Fruit fly (Drosophila melanogaster): Measurements from ENCODE around the gene Tgi.

Gene Tgi

DNA sequence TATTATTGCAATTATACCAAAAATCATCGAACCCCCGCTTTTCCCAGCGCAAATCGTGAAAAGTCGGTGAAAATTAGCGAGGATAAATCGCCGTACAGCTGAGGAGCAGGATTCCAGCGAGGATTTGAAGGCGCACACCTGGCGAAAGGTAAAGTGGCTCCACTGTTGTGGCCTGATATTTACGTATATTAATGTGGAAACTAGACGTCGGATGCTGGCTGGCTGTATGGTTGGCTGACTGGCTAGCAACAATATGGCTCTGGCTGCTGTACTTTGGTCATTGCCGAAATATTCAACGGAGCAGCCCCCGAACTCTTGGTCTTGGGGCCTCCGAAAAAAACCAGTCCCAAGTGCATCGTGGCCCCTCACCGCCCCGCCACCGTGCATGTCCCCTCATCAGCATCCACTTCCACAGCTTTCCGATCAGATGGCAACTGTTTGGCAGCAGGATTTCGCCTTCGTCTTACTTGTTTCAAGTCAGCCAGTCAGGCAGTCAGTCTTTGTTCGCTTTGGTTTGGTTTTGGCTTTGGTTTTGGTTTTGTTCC lies 335 bp downstream of the Tgi start (continued):
- TF ChIP-seq Hr51 (GFP tag; optimal IDR thresholded peaks at IDR 0.05) (no peak), phol (tag; optimal IDR thresholded peaks at IDR 0.05) (no peak), CG18599 (GFP tag; optimal IDR thresholded peaks at IDR 0.05) (no peak), CG17829 (tag; optimal IDR thresholded peaks at IDR 0.05) (no peak), exex (tag; optimal IDR thresholded peaks at IDR 0.05) (no peak)

DNA sequence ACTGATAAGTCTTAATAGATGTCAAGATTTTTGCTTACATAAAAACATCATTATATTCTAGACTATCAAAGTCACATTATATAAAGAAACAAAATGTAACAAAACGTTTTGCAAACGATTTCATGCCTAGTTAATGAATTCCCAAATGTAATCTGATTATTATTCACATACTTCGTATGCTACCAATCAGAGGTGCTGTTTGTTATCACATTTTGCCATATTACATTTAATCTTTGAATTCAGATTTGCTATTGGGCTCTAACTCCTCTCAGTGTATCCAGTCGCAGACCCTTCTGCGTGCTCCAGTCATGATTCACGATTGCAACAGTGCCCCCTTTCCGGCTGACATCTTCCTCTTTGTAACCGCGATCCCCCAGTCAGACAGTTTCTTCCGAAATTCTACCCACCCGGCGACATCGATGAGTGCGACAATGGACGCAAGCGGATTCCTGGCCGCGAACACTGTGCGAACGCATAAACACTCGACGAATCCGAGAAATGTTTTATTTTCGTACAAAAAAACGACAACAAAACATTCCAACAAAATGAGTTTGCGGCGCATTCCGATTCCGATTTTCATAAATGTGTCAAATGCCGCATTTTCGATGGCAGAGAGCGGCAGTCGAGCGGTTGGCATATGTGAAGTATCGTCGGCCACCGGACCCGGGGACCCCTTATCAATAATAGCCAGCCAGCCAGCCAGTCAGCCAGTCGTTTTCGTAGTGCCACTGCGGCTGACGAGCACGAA lies 1.7 kb downstream of the Tgi start:
- TF ChIP-seq so (GFP tag; IDR thresholded peaks at IDR 0.05) (no peak), CG18262 (tag; optimal IDR thresholded peaks at IDR 0.05) (peak; percentile 13), tap (tag; optimal IDR thresholded peaks at IDR 0.05) (peak; percentile 18), BtbVII (GFP tag; optimal IDR thresholded peaks at IDR 0.05) (no peak), CG7839 (tag; optimal IDR thresholded peaks at IDR 0.05) (no peak), sug (tag; optimal IDR thresholded peaks at IDR 0.05) (peak; percentile 28), H2.0 (GFP tag; IDR thresholded peaks at IDR 0.05) (0 out of 2 replicates have a peak, but pooled peaks have one; percentile 3), dmrt99B (tag; optimal IDR thresholded peaks at IDR 0.05) (peak; percentile 15), sob (GFP tag; IDR thresholded peaks at IDR 0.05) (0 out of 2 replicates have a peak, but pooled peaks have one; percentile 36), row (GFP tag; IDR thresholded peaks at IDR 0.05) (peak; percentile 40; the same call in 1 of the 3 replicates), CG11696 (GFP tag; IDR thresholded peaks at IDR 0.05) (no peak), Gsc (GFP tag; IDR thresholded peaks at IDR 0.05) (no peak), CG12659 (GFP tag; optimal IDR thresholded peaks at IDR 0.05) (no peak), Rfx (GFP tag; IDR thresholded peaks at IDR 0.05) (peak; percentile 44; the same call in 1 of the 2 replicates), CG2120 (GFP tag; optimal IDR thresholded peaks at IDR 0.05) (no peak), vfl (GFP tag; optimal IDR thresholded peaks at IDR 0.05) (no peak), sens (GFP tag) (peak; percentile 36), CG7271 (tag; optimal IDR thresholded peaks at IDR 0.05) (no peak), CG2678 (tag; optimal IDR thresholded peaks at IDR 0.05) (peak; percentile 5), chinmo (GFP tag; IDR thresholded peaks at IDR 0.05; ENCODE audit: partially characterized antibody) (0 out of 4 replicates have a peak, but pooled peaks have one; percentile 25), stc (GFP tag; IDR thresholded peaks at IDR 0.05) (0 out of 2 replicates have a peak, but pooled peaks have one; percentile 13), emc (GFP tag; optimal IDR thresholded peaks at IDR 0.05) (no peak), tio (GFP tag; optimal IDR thresholded peaks at IDR 0.05) (no peak), nau (GFP tag; optimal IDR thresholded peaks at IDR 0.05) (no peak), CG7372 (GFP tag; IDR thresholded peaks at IDR 0.05) (no peak), ATbp (GFP tag; optimal IDR thresholded peaks at IDR 0.05) (no peak), Antp (GFP tag; optimal IDR thresholded peaks at IDR 0.05) (peak; percentile 4), Tbp (GFP tag; optimal IDR thresholded peaks at IDR 0.05) (no peak), CG2199 (GFP tag; IDR thresholded peaks at IDR 0.05) (peak; percentile 80; the same call in 1 of the 3 replicates), CG12769 (tag; optimal IDR thresholded peaks at IDR 0.05) (peak; percentile 86), vvl (GFP tag; IDR thresholded peaks at IDR 0.05) (0 out of 2 replicates have a peak, but pooled peaks have one; percentile 36), sr (GFP tag; IDR thresholded peaks at IDR 0.05) (no peak), CG4820 (GFP tag; optimal IDR thresholded peaks at IDR 0.05) (no peak), ken (GFP tag; IDR thresholded peaks at IDR 0.05) (0 out of 3 replicates have a peak, but pooled peaks have one; percentile 39), CG8478 (optimal IDR thresholded peaks at IDR 0.05) (no peak), CG15269 (tag; optimal IDR thresholded peaks at IDR 0.05) (peak; percentile 3), gem (tag; optimal IDR thresholded peaks at IDR 0.05) (peak; percentile 9), chm (GFP tag; IDR thresholded peaks at IDR 0.05) (0 out of 2 replicates have a peak, but pooled peaks have one; percentile 17), Oli (tag; optimal IDR thresholded peaks at IDR 0.05) (no peak), ci (GFP tag; IDR thresholded peaks at IDR 0.05) (peak; percentile 47; the same call in 1 of the 3 replicates), CG14014 (GFP tag; IDR thresholded peaks at IDR 0.05) (peak; percentile 35; the same call in 1 of the 2 replicates), CG13624 (GFP tag; optimal IDR thresholded peaks at IDR 0.05) (no peak)
